Fruit fly (Drosophila melanogaster) whole organism, embryonic: ENCODE data around the gene pps.

Experiments
- Atf6 ChIP-seq: fragments of 200-800 bp; sonication (Bioruptor generic); IDR thresholded peaks from 2 replicates; pipeline ENCODE4 v1.3.6; 2022; ENCODE audit warnings: missing biosample characterization, missing genetic modification characterization
- CG10543 ChIP-seq: fragments of 200-800 bp; sonication (Bioruptor generic); optimal IDR thresholded peaks from 3 replicates; lab custom pipeline; 2017; ENCODE audit warnings: missing biosample characterization, mild to moderate bottlenecking, missing genetic modification characterization, moderate library complexity
- CG11695 ChIP-seq: fragments of 200-800 bp; sonication (Bioruptor generic); IDR thresholded peaks from 3 replicates; pipeline ENCODE4 v1.3.6; 2022; ENCODE audit warnings: missing biosample characterization, missing genetic modification characterization
- CG12659 ChIP-seq: fragments of 200-800 bp; sonication (Bioruptor generic); optimal IDR thresholded peaks from 3 replicates; lab custom pipeline; 2017; ENCODE audit warnings: mild to moderate bottlenecking, missing biosample characterization, missing genetic modification reagents, missing genetic modification characterization
- CG13775 ChIP-seq: fragments of 200-800 bp; sonication (Bioruptor generic); optimal IDR thresholded peaks from 3 replicates; lab custom pipeline; 2017; ENCODE audit warnings: missing biosample characterization, mild to moderate bottlenecking, missing genetic modification characterization
- CG15073 ChIP-seq: fragments of 200-800 bp; sonication (Bioruptor generic); optimal IDR thresholded peaks from 2 replicates; lab custom pipeline; 2016; ENCODE audit warnings: missing biosample characterization, missing genetic modification characterization
- CG1603 ChIP-seq: fragments of 200-800 bp; sonication (Bioruptor generic); optimal IDR thresholded peaks from 2 replicates; lab custom pipeline; 2019; ENCODE audit warnings: missing biosample characterization, mild to moderate bottlenecking, missing genetic modification characterization, moderate library complexity
- CG16813 ChIP-seq: fragments of 200-800 bp; sonication (Bioruptor generic); IDR thresholded peaks from 3 replicates; pipeline ENCODE4 v1.3.6; 2022; ENCODE audit warnings: missing biosample characterization, missing genetic modification characterization; ENCODE audit not compliant: partially characterized antibody
- CG18262 ChIP-seq: fragments of 200-800 bp; optimal IDR thresholded peaks from 3 replicates; lab custom pipeline; 2019; ENCODE audit warnings: missing biosample characterization, mild to moderate bottlenecking, missing genetic modification characterization, moderate library complexity
- CG18619 ChIP-seq: fragments of 200-800 bp; sonication (Bioruptor generic); optimal IDR thresholded peaks from 3 replicates; lab custom pipeline; 2017; ENCODE audit warnings: missing biosample characterization, mild to moderate bottlenecking, missing genetic modification characterization
- CG2712 ChIP-seq: fragments of 200-800 bp; optimal IDR thresholded peaks from 3 replicates; lab custom pipeline; 2019; ENCODE audit warnings: missing biosample characterization, mild to moderate bottlenecking, missing genetic modification characterization, moderate library complexity
- CG30431 ChIP-seq: fragments of 200-800 bp; sonication (Bioruptor generic); optimal IDR thresholded peaks from 2 replicates; lab custom pipeline; 2017; ENCODE audit warnings: missing biosample characterization, missing genetic modification characterization
- CG32772 ChIP-seq: fragments of 200-800 bp; sonication (Bioruptor generic); IDR thresholded peaks from 2 replicates; pipeline ENCODE4 v1.3.6; 2022; ENCODE audit warnings: missing biosample characterization, missing genetic modification characterization
- CG3407 ChIP-seq: fragments of 200-800 bp; sonication (Bioruptor generic); optimal IDR thresholded peaks from 2 replicates; lab custom pipeline; 2018; ENCODE audit warnings: missing biosample characterization, mild to moderate bottlenecking, missing genetic modification characterization
- CG34224 ChIP-seq: fragments of 200-800 bp; sonication (Bioruptor generic); IDR thresholded peaks from 3 replicates; pipeline ENCODE4 v1.3.6; 2022; ENCODE audit warnings: missing biosample characterization, missing genetic modification characterization; ENCODE audit not compliant: partially characterized antibody
- CG4360 ChIP-seq: fragments of 200-800 bp; sonication (Bioruptor generic); IDR thresholded peaks from 2 replicates; pipeline ENCODE4 v1.3.6; 2022; ENCODE audit warnings: missing biosample characterization, missing genetic modification characterization
- CG4404 ChIP-seq: fragments of 200-800 bp; sonication (Bioruptor generic); IDR thresholded peaks from 2 replicates; pipeline ENCODE4 v1.3.6; 2022; ENCODE audit warnings: missing biosample characterization, missing genetic modification characterization
- CG6175 ChIP-seq: fragments of 200-800 bp; sonication (Bioruptor generic); IDR thresholded peaks from 3 replicates; pipeline ENCODE4 v1.3.6; 2022; ENCODE audit warnings: missing biosample characterization, missing genetic modification characterization
- CG8359 ChIP-seq: fragments of 200-800 bp; sonication (Bioruptor generic); optimal IDR thresholded peaks from 2 replicates; lab custom pipeline; 2017; ENCODE audit warnings: missing biosample characterization, mild to moderate bottlenecking, missing genetic modification characterization, borderline replicate concordance
- CG9215 ChIP-seq: fragments of 200-800 bp; sonication (Bioruptor generic); IDR thresholded peaks from 2 replicates; pipeline ENCODE4 v1.3.6; 2022; ENCODE audit warnings: missing biosample characterization, missing genetic modification characterization
- CG9727 ChIP-seq: fragments of 200-800 bp; sonication (Bioruptor generic); optimal IDR thresholded peaks from 3 replicates; lab custom pipeline; 2017; ENCODE audit warnings: missing biosample characterization, mild to moderate bottlenecking, missing genetic modification characterization
- CTCF ChIP-seq: fragments of 200-800 bp; sonication (Bioruptor generic); optimal IDR thresholded peaks from 2 replicates; lab custom pipeline; 2017; ENCODE audit warnings: missing biosample characterization, mild to moderate bottlenecking, missing genetic modification characterization, moderate library complexity
- Dip3 ChIP-seq: fragments of 200-800 bp; sonication (Bioruptor generic); optimal IDR thresholded peaks from 3 replicates; lab custom pipeline; 2016; ENCODE audit warnings: missing biosample characterization, missing genetic modification characterization
- Dll ChIP-seq: fragments of 200-800 bp; sonication (Bioruptor generic); IDR thresholded peaks from 4 replicates; pipeline ENCODE4 v1.3.6; 2022; ENCODE audit warnings: missing biosample characterization, missing genetic modification characterization; ENCODE audit not compliant: partially characterized antibody
- Doc2 ChIP-seq: fragments of 200-800 bp; sonication (Bioruptor generic); IDR thresholded peaks from 2 replicates; pipeline ENCODE4 v1.3.6; 2022; ENCODE audit warnings: missing biosample characterization, missing genetic modification characterization
- Ets97D ChIP-seq: fragments of 200-800 bp; sonication (Bioruptor generic); optimal IDR thresholded peaks from 3 replicates; lab custom pipeline; 2016; ENCODE audit warnings: missing biosample characterization, missing genetic modification characterization
- HmgD ChIP-seq: fragments of 200-800 bp; sonication (Bioruptor generic); optimal IDR thresholded peaks from 3 replicates; lab custom pipeline; 2016; ENCODE audit warnings: missing biosample characterization, missing genetic modification characterization
- Nf-YB ChIP-seq: fragments of 200-800 bp; sonication (Bioruptor generic); optimal IDR thresholded peaks from 3 replicates; lab custom pipeline; 2019; ENCODE audit warnings: missing biosample characterization, mild to moderate bottlenecking, missing genetic modification characterization, moderate library complexity
- Oaz ChIP-seq: fragments of 200-800 bp; sonication (Bioruptor generic); IDR thresholded peaks from 2 replicates; pipeline ENCODE4 v1.3.6; 2022; ENCODE audit warnings: missing biosample characterization, missing genetic modification characterization
- Stat92E ChIP-seq, 3 experiments: fragments of >200 bp in 2 of 3; fragments of 200-800 bp in 1 of 3; sonication (Bioruptor generic) in 1 of 3; optimal IDR thresholded peaks; 2 replicates each; lab custom pipeline; 2017 to 2019; ENCODE audit warnings: missing biosample characterization in 3 of 3, missing genetic modification characterization in 3 of 3, mild to moderate bottlenecking in 1 of 3, moderate library complexity in 1 of 3
- Tbp ChIP-seq: fragments of >200 bp; optimal IDR thresholded peaks from 2 replicates; lab custom pipeline; 2018; ENCODE audit warnings: missing biosample characterization, missing genetic modification characterization
- Xbp1 ChIP-seq: fragments of 200-800 bp; sonication (Bioruptor generic); optimal IDR thresholded peaks from 3 replicates; lab custom pipeline; 2016; ENCODE audit warnings: missing biosample characterization, mild to moderate bottlenecking, missing genetic modification characterization
- Xrp1 ChIP-seq: fragments of 200-800 bp; sonication (Bioruptor generic); IDR thresholded peaks from 2 replicates; pipeline ENCODE4 v1.3.6; 2022; ENCODE audit warnings: missing biosample characterization, missing genetic modification characterization
- cg ChIP-seq: fragments of 200-800 bp; sonication (Bioruptor generic); optimal IDR thresholded peaks from 3 replicates; lab custom pipeline; 2019; ENCODE audit warnings: missing biosample characterization, mild to moderate bottlenecking, missing genetic modification characterization, moderate library complexity
- dati ChIP-seq: fragments of 200-800 bp; sonication (Bioruptor generic); IDR thresholded peaks from 2 replicates; pipeline ENCODE4 v1.3.6; 2022; ENCODE audit warnings: missing biosample characterization, missing genetic modification characterization
- eve ChIP-seq, 2 experiments: fragments of >200 bp; optimal IDR thresholded peaks; 2 replicates each; lab custom pipeline; 2017; ENCODE audit warnings: missing biosample characterization in 2 of 2, missing genetic modification characterization in 2 of 2
- fru ChIP-seq: fragments of >200 bp; optimal IDR thresholded peaks from 2 replicates; lab custom pipeline; 2017
- insv ChIP-seq, 2 experiments: fragments of 200-800 bp; sonication (Bioruptor generic); optimal IDR thresholded peaks; 3 replicates each; lab custom pipeline; 2016 to 2018; ENCODE audit warnings: missing biosample characterization in 2 of 2, missing genetic modification characterization in 2 of 2
- luna ChIP-seq: fragments of 200-800 bp; sonication (Bioruptor generic); optimal IDR thresholded peaks from 2 replicates; lab custom pipeline; 2016; ENCODE audit warnings: missing biosample characterization, missing genetic modification characterization
- pan ChIP-seq, 4 experiments: fragments of >200 bp in 3 of 4; fragments of 200-800 bp in 1 of 4; sonication (Bioruptor generic) in 1 of 4; optimal IDR thresholded peaks in 3 of 4; IDR thresholded peaks in 1 of 4; 2 replicates each; pipeline versions ENCODE4 v1.3.6 to Lab custom; 2017 to 2022; ENCODE audit warnings: missing biosample characterization in 2 of 4, missing genetic modification characterization in 2 of 4, mixed read lengths in 1 of 4
- pnt ChIP-seq: fragments of 200-800 bp; sonication (Bioruptor generic); optimal IDR thresholded peaks from 3 replicates; lab custom pipeline; 2016; ENCODE audit warnings: missing biosample characterization, missing genetic modification characterization
- row ChIP-seq: fragments of 200-800 bp; sonication (Bioruptor generic); IDR thresholded peaks from 3 replicates; pipeline ENCODE4 v1.3.6; 2022; ENCODE audit warnings: missing biosample characterization, missing genetic modification characterization
- run ChIP-seq: fragments of 200-800 bp; sonication (Bioruptor generic); optimal IDR thresholded peaks from 3 replicates; lab custom pipeline; 2018; ENCODE audit warnings: missing biosample characterization, mild to moderate bottlenecking, missing genetic modification characterization
- shn ChIP-seq: fragments of 200-800 bp; sonication (Bioruptor generic); optimal IDR thresholded peaks from 3 replicates; lab custom pipeline; 2016; ENCODE audit warnings: missing biosample characterization, missing genetic modification characterization
- sim ChIP-seq: fragments of 200-800 bp; sonication (Bioruptor generic); IDR thresholded peaks from 2 replicates; pipeline ENCODE4 v1.3.6; 2022; ENCODE audit warnings: missing biosample characterization, missing genetic modification characterization
- stc ChIP-seq: fragments of 200-800 bp; sonication (Bioruptor generic); IDR thresholded peaks from 2 replicates; pipeline ENCODE4 v1.3.6; 2022; ENCODE audit warnings: missing biosample characterization, missing genetic modification characterization
- stwl ChIP-seq: fragments of 200-800 bp; sonication (Bioruptor generic); optimal IDR thresholded peaks from 3 replicates; lab custom pipeline; 2018; ENCODE audit warnings: missing biosample characterization, mild to moderate bottlenecking, missing genetic modification characterization, moderate library complexity
- sug ChIP-seq: fragments of 200-800 bp; optimal IDR thresholded peaks from 2 replicates; lab custom pipeline; 2019; ENCODE audit warnings: missing biosample characterization, mild to moderate bottlenecking, missing genetic modification characterization, moderate library complexity
- tll ChIP-seq, 2 experiments: fragments of 200-800 bp in 1 of 2; fragments of >200 bp in 1 of 2; sonication (Bioruptor generic) in 1 of 2; optimal IDR thresholded peaks; 2 replicates each; lab custom pipeline; 2017 to 2019; ENCODE audit warnings: missing biosample characterization in 2 of 2, missing genetic modification characterization in 2 of 2, mild to moderate bottlenecking in 1 of 2, moderate library complexity in 1 of 2

Gene pps

dm6 chr3R:12425510-12426309 is 12.1 kb downstream of the pps start, which contains the start of gene Pp1-87B (continued):
- no peak for TF ChIP-seq sim (GFP tag; lab: Robert Waterston, UW)
- TF ChIP-seq Dll: 0 out of 4 replicates have a peak, but pooled peaks have one; percentile 23
- TF ChIP-seq pan (optimal IDR thresholded peaks at IDR 0.05; lab: Kevin White, UChicago): no peak
- no peak for TF ChIP-seq pan (GFP tag; optimal IDR thresholded peaks at IDR 0.05 in 1 of 2, IDR thresholded peaks at IDR 0.05 in 1 of 2)
- no peak for TF ChIP-seq CG4404 (GFP tag; lab: Robert Waterston, UW)
- 0 out of 2 replicates have a peak, but pooled peaks have one; percentile 13 for TF ChIP-seq CG9215 (GFP tag; lab: Robert Waterston, UW)
- peak; percentile 88 to 99 for TF ChIP-seq insv (GFP tag; optimal IDR thresholded peaks at IDR 0.05; lab: Kevin White, UChicago)
- no peak for TF ChIP-seq cg (GFP tag; lab: Kevin White, UChicago)
- peak; percentile 10 for TF ChIP-seq CG2712 (tag; lab: Kevin White, UChicago)
- peak; percentile 46 for TF ChIP-seq stwl (tag; lab: Kevin White, UChicago)
- no peak for TF ChIP-seq eve (GFP tag; optimal IDR thresholded peaks at IDR 0.05; lab: Kevin White, UChicago)
- no peak for TF ChIP-seq CG8359 (GFP tag; lab: Kevin White, UChicago)
- peak; percentile 40 for TF ChIP-seq HmgD (GFP tag; lab: Kevin White, UChicago)
- no peak for TF ChIP-seq Oaz (GFP tag; lab: Robert Waterston, UW)
- TF ChIP-seq Ets97D (GFP tag; lab: Kevin White, UChicago): peak; percentile 94
- peak; percentile 4 for TF ChIP-seq Xbp1 (GFP tag; lab: Kevin White, UChicago)
- TF ChIP-seq Stat92E (GFP tag; optimal IDR thresholded peaks at IDR 0.05; lab: Kevin White, UChicago): peak in 1 of 3 experiments; percentile 16
- TF ChIP-seq CG30431 (GFP tag; lab: Kevin White, UChicago): no peak
- no peak for TF ChIP-seq dati (GFP tag; lab: Robert Waterston, UW)
- peak; percentile 55 for TF ChIP-seq sug
- TF ChIP-seq Tbp (GFP tag; lab: Kevin White, UChicago): peak; percentile 21
- TF ChIP-seq Atf6: no peak
- TF ChIP-seq Doc2: no peak
- no peak for TF ChIP-seq stc
- TF ChIP-seq CG10543 (GFP tag; lab: Kevin White, UChicago): peak; percentile 53
- peak; percentile 19 for TF ChIP-seq CG1603 (tag; lab: Kevin White, UChicago)
- TF ChIP-seq Dip3 (GFP tag; lab: Kevin White, UChicago): peak; percentile 10
- 0 out of 3 replicates have a peak, but pooled peaks have one; percentile 10 for TF ChIP-seq row (GFP tag; lab: Robert Waterston, UW)
- no peak for TF ChIP-seq CG11695 (GFP tag; lab: Robert Waterston, UW)
- TF ChIP-seq CG6175 (GFP tag; lab: Robert Waterston, UW): no peak
- TF ChIP-seq CG3407 (GFP tag; lab: Kevin White, UChicago): no peak
- no peak for TF ChIP-seq run (tag; lab: Kevin White, UChicago)
- TF ChIP-seq CG18619 (GFP tag; lab: Kevin White, UChicago): peak; percentile 37
- no peak for TF ChIP-seq CG4360 (GFP tag; lab: Robert Waterston, UW)
- peak; percentile 87 for TF ChIP-seq CG12659 (GFP tag; lab: Kevin White, UChicago)
- peak; percentile 13 for TF ChIP-seq Nf-YB
- no peak for TF ChIP-seq CG15073 (GFP tag; lab: Kevin White, UChicago)
- TF ChIP-seq pnt (GFP tag; lab: Kevin White, UChicago): no peak
- peak; percentile 34 for TF ChIP-seq CG13775 (GFP tag; lab: Kevin White, UChicago)
- no peak for TF ChIP-seq CG34224 (GFP tag; lab: Robert Waterston, UW)
- peak; percentile 26 for TF ChIP-seq shn
- TF ChIP-seq CG18262 (tag; lab: Kevin White, UChicago): peak; percentile 34
- TF ChIP-seq CTCF (GFP tag; lab: Kevin White, UChicago): no peak
- TF ChIP-seq Xrp1 (GFP tag; lab: Robert Waterston, UW): no peak
- TF ChIP-seq CG32772: no peak
- TF ChIP-seq CG16813 (GFP tag; lab: Robert Waterston, UW): peak; percentile 55; the same call in 1 of the 3 replicates
- TF ChIP-seq CG9727: peak; percentile 39
- peak; percentile 40 to 98 for TF ChIP-seq tll (GFP tag; optimal IDR thresholded peaks at IDR 0.05; lab: Kevin White, UChicago)
- no peak for TF ChIP-seq luna (GFP tag; lab: Kevin White, UChicago)
- TF ChIP-seq fru (lab: Kevin White, UChicago): no peak
